Fruit fly (Drosophila melanogaster) whole organism, pupa: ENCODE results near the gene CG13924.
A peak's percentile ranks its signal among the peaks of the same experiment; 100 is the strongest.

ENCODE experiments used
- CG10348 ChIP-seq: fragments of 200-800 bp; sonication (Bioruptor generic); IDR thresholded peaks from 2 replicates; pipeline ENCODE4 v1.3.6; 2022; ENCODE audit warnings: missing biosample characterization, missing genetic modification characterization
- CG12605 ChIP-seq: fragments of 200-800 bp; sonication (Bioruptor generic); IDR thresholded peaks from 2 replicates; pipeline ENCODE4 v1.3.6; 2022; ENCODE audit warnings: missing biosample characterization, missing genetic modification characterization
- CG13204 ChIP-seq: fragments of 200-800 bp; sonication (Bioruptor generic); optimal IDR thresholded peaks from 2 replicates; lab custom pipeline; 2018; ENCODE audit warnings: missing biosample characterization, mild to moderate bottlenecking, missing genetic modification characterization, moderate library complexity
- CG14655 ChIP-seq: fragments of 200-800 bp; sonication (Bioruptor generic); optimal IDR thresholded peaks from 3 replicates; lab custom pipeline; 2017; ENCODE audit warnings: mild to moderate bottlenecking, missing biosample characterization, missing genetic modification reagents, missing genetic modification characterization
- CG15710 ChIP-seq: fragments of 200-800 bp; sonication (Bioruptor generic); optimal IDR thresholded peaks from 2 replicates; lab custom pipeline; 2018; ENCODE audit warnings: missing biosample characterization, mild to moderate bottlenecking, missing genetic modification characterization, moderate library complexity
- CG17806 ChIP-seq: fragments of 200-800 bp; sonication (Bioruptor generic); optimal IDR thresholded peaks from 2 replicates; lab custom pipeline; 2018; ENCODE audit warnings: missing biosample characterization, mild to moderate bottlenecking, missing genetic modification characterization, moderate library complexity
- CG32121 ChIP-seq: fragments of 200-800 bp; sonication (Bioruptor generic); IDR thresholded peaks from 2 replicates; pipeline ENCODE4 v1.3.6; 2022; ENCODE audit warnings: missing biosample characterization, missing genetic modification characterization
- CG34367 ChIP-seq: fragments of 200-800 bp; sonication (Bioruptor generic); optimal IDR thresholded peaks from 2 replicates; lab custom pipeline; 2018; ENCODE audit warnings: missing biosample characterization, mild to moderate bottlenecking, missing genetic modification characterization
- CG4496 ChIP-seq: fragments of 200-800 bp; sonication (Bioruptor generic); IDR thresholded peaks from 3 replicates; pipeline ENCODE4 v1.3.6; 2022; ENCODE audit warnings: missing biosample characterization, missing genetic modification characterization
- CG8159 ChIP-seq: fragments of 200-800 bp; sonication (Bioruptor generic); optimal IDR thresholded peaks from 3 replicates; lab custom pipeline; 2018; ENCODE audit warnings: missing biosample characterization, mild to moderate bottlenecking, missing genetic modification characterization, moderate library complexity
- CG8301 ChIP-seq: fragments of 200-800 bp; sonication (Bioruptor generic); optimal IDR thresholded peaks from 2 replicates; lab custom pipeline; 2018; ENCODE audit warnings: missing biosample characterization, mild to moderate bottlenecking, missing genetic modification characterization
- CG9948 ChIP-seq: fragments of 200-800 bp; sonication (Bioruptor generic); optimal IDR thresholded peaks from 2 replicates; lab custom pipeline; 2018; ENCODE audit warnings: missing biosample characterization, mild to moderate bottlenecking, missing genetic modification characterization, moderate library complexity
- D1 ChIP-seq: fragments of 200-800 bp; sonication (Bioruptor generic); optimal IDR thresholded peaks from 2 replicates; lab custom pipeline; 2018; ENCODE audit warnings: missing biosample characterization, mild to moderate bottlenecking, missing genetic modification characterization, moderate library complexity
- EcR ChIP-seq: fragments of 200-800 bp; sonication (Bioruptor generic); optimal IDR thresholded peaks from 3 replicates; lab custom pipeline; 2019; ENCODE audit warnings: missing biosample characterization, missing genetic modification characterization, mild to moderate bottlenecking, moderate library complexity, missing genetic modification reagents
- Ets98B ChIP-seq: fragments of 200-800 bp; sonication (Bioruptor generic); IDR thresholded peaks from 2 replicates; pipeline ENCODE4 v1.3.6; 2022; ENCODE audit warnings: missing biosample characterization, missing genetic modification characterization
- Pif1A ChIP-seq: fragments of 200-800 bp; sonication (Bioruptor generic); optimal IDR thresholded peaks from 3 replicates; lab custom pipeline; 2016; ENCODE audit warnings: missing biosample characterization, missing genetic modification characterization
- Pif1B ChIP-seq: fragments of 200-800 bp; sonication (Bioruptor generic); optimal IDR thresholded peaks from 3 replicates; lab custom pipeline; 2016; ENCODE audit warnings: missing biosample characterization, missing genetic modification characterization
- Snoo ChIP-seq: fragments of 200-800 bp; sonication (Bioruptor generic); optimal IDR thresholded peaks from 3 replicates; lab custom pipeline; 2017; ENCODE audit warnings: missing biosample characterization, mild to moderate bottlenecking, missing genetic modification characterization, inconsistent platforms
- fd96Ca ChIP-seq: fragments of 200-800 bp; sonication (Bioruptor generic); IDR thresholded peaks from 3 replicates; pipeline ENCODE4 v1.3.6; 2022; ENCODE audit warnings: missing biosample characterization, missing genetic modification characterization
- gl ChIP-seq: fragments of 200-800 bp; sonication (Bioruptor generic); optimal IDR thresholded peaks from 2 replicates; lab custom pipeline; 2018; ENCODE audit warnings: missing biosample characterization, mild to moderate bottlenecking, missing genetic modification characterization
- rn ChIP-seq: fragments of 200-800 bp; sonication (Bioruptor generic); IDR thresholded peaks from 2 replicates; pipeline ENCODE4 v1.3.6; 2022; ENCODE audit warnings: missing biosample characterization, missing genetic modification characterization

CG13924 gene

dm6 chr3L:1835064-1835463 is 34.8 kb upstream of the CG13924 start, which contains the start of gene Cpr62Bb:
Gene Cpr62Bb (minus strand): TSS chr3L:1835164.
- TF ChIP-seq CG10348 (no peak), CG17806 (tag; lab: Kevin White, UChicago) (no peak), CG34367 (tag; lab: Kevin White, UChicago) (no peak), gl (tag; lab: Kevin White, UChicago) (no peak), CG4496 (GFP tag; lab: Robert Waterston, UW) (no peak), Snoo (tag; lab: Kevin White, UChicago) (no peak), CG9948 (tag; lab: Kevin White, UChicago) (no peak), Ets98B (GFP tag; lab: Robert Waterston, UW) (no peak), CG8301 (tag; lab: Kevin White, UChicago) (no peak), CG32121 (GFP tag; lab: Robert Waterston, UW) (no peak), CG12605 (GFP tag; lab: Robert Waterston, UW) (no peak), CG13204 (GFP tag; lab: Kevin White, UChicago) (no peak), Pif1A (no peak), rn (GFP tag; lab: Robert Waterston, UW) (no peak), CG15710 (tag; lab: Kevin White, UChicago) (no peak), CG14655 (GFP tag; lab: Kevin White, UChicago) (no peak), Pif1B (GFP tag; lab: Kevin White, UChicago) (no peak)
- TF ChIP-seq, all 21 proteins: peak for 0

- TF ChIP-seq CG17806 (tag; lab: Kevin White, UChicago) (no peak), gl (tag; lab: Kevin White, UChicago) (peak; percentile 12)
Observed at dm6 chr3L:1841984-1842383, 27.8 kb upstream of the CG13924 start, which contains the start of gene Cpr62Bc. Gene Cpr62Bc (minus strand): TSS chr3L:1842084.

DNA sequence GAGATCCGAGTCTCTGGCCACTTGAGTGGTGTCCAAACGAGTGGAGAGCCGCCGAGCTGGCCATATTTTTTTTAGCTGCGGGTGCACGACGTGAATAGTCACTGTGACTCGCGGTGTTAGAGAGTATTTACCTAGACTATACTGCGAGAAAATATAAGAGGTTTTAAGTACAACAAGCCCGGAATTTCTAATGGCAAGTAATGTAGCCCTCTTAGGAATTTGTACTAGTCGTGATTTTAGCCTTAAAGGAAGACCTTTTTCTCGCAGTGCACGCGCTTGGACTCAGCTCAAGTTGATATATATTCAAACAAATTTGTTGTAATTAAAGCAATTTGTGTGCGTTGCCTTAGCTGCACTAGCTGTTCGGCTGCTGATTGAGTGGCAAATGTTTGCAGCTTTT is 25.2 kb upstream of the CG13924 start:
- TF ChIP-seq CG8301 (tag; lab: Kevin White, UChicago) (peak; percentile 57), CG15710 (tag; lab: Kevin White, UChicago) (no peak), CG17806 (tag; lab: Kevin White, UChicago) (no peak), fd96Ca (GFP tag; lab: Robert Waterston, UW) (peak; percentile 86), CG10348 (0 out of 2 replicates have a peak, but pooled peaks have one; percentile 36), CG9948 (tag; lab: Kevin White, UChicago) (no peak), CG14655 (GFP tag; lab: Kevin White, UChicago) (peak; percentile 47), Pif1A (no peak), Ets98B (GFP tag; lab: Robert Waterston, UW) (peak; percentile 88), CG32121 (GFP tag; lab: Robert Waterston, UW) (peak; percentile 89), CG4496 (GFP tag; lab: Robert Waterston, UW) (peak; percentile 86), CG34367 (tag; lab: Kevin White, UChicago) (no peak), CG12605 (GFP tag; lab: Robert Waterston, UW) (peak; percentile 32; the same call in 1 of the 2 replicates), rn (GFP tag; lab: Robert Waterston, UW) (peak; percentile 59; the same call in 1 of the 2 replicates)
- TF ChIP-seq, all 21 proteins: peak for 9

DNA sequence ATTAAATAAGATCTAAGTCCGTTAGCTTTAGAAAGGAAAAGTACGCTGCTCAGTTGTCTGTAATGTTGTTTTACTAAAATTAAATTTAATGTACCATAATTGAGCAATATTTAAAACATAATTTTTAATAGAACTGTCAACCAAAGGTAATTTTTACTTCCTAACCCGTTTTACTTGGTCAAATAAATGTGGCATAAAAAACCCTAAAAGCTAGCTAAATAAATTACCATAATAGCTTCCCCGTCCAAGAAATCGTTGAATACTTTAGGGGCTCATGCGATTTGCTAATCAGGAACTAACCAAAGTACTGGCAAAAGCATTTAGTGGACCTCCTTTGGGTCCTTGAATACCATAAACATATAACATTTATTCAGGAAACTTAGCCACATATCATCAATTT is 19.3 kb upstream of the CG13924 start:
- no peak for TF ChIP-seq CG14655 (GFP tag; lab: Kevin White, UChicago)
- TF ChIP-seq CG9948 (tag; lab: Kevin White, UChicago) = no peak
- TF ChIP-seq rn (GFP tag; lab: Robert Waterston, UW) = no peak

DNA sequence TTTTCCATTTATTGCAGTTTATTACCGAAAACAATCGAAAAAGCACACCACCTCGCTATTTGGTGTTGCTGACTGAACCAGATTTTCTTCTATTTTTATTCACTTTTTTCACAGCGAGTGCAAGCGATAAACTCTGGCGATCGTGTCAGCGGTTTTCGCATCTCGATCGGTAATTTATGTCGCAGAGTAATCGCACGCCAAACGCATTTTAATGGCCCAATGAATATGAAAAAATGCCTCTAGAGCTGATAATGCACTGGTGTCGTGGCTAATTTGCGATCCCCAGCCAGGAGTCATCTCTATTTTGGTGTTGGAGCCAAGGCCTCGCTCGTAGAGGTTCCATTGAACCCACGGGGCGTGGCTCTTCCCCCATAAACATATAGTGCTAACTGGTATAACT is 16.5 kb upstream of the CG13924 start:
- TF ChIP-seq Ets98B (GFP tag; lab: Robert Waterston, UW) (no peak), CG34367 (tag; lab: Kevin White, UChicago) (no peak), EcR (peak; percentile 25), fd96Ca (GFP tag; lab: Robert Waterston, UW) (no peak), CG10348 (no peak)

DNA sequence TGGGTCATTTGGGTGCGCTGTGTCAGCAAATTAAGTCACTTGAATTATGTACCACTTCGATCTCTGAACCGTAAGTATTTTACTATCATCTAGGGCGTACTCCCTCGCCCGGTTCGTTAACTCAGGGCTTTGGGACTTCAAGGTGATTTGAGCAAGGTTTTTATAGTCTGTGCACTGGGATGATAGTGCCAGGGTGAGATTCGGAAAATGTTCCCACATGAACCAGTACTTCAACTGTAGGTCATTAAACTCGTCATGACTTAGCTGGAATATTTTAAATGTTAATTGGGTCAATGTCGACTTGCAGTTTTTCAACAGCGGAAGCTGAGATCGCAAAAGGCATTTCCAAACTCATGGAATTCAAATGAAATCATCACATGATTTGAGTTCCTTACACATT is 14.3 kb upstream of the CG13924 start, which contains the start of gene CNMa:
TSS of gene CNMa (minus strand) at position 101 of the 400 bp plus-strand sequence.
- TF ChIP-seq CG8159 (tag; lab: Kevin White, UChicago) (no peak), Snoo (tag; lab: Kevin White, UChicago) (no peak), CG4496 (GFP tag; lab: Robert Waterston, UW) (no peak), gl (tag; lab: Kevin White, UChicago) (no peak), CG32121 (GFP tag; lab: Robert Waterston, UW) (no peak), Pif1B (GFP tag; lab: Kevin White, UChicago) (no peak), EcR (no peak), CG14655 (GFP tag; lab: Kevin White, UChicago) (no peak), Ets98B (GFP tag; lab: Robert Waterston, UW) (no peak), fd96Ca (GFP tag; lab: Robert Waterston, UW) (no peak), Pif1A (no peak), CG13204 (GFP tag; lab: Kevin White, UChicago) (no peak), CG9948 (tag; lab: Kevin White, UChicago) (no peak), CG17806 (tag; lab: Kevin White, UChicago) (no peak), rn (GFP tag; lab: Robert Waterston, UW) (no peak), D1 (tag; lab: Kevin White, UChicago) (no peak), CG10348 (no peak)
